Fruit fly (Drosophila melanogaster): ENCODE data around the gene Nup205.

The Nup205 gene

DNA sequence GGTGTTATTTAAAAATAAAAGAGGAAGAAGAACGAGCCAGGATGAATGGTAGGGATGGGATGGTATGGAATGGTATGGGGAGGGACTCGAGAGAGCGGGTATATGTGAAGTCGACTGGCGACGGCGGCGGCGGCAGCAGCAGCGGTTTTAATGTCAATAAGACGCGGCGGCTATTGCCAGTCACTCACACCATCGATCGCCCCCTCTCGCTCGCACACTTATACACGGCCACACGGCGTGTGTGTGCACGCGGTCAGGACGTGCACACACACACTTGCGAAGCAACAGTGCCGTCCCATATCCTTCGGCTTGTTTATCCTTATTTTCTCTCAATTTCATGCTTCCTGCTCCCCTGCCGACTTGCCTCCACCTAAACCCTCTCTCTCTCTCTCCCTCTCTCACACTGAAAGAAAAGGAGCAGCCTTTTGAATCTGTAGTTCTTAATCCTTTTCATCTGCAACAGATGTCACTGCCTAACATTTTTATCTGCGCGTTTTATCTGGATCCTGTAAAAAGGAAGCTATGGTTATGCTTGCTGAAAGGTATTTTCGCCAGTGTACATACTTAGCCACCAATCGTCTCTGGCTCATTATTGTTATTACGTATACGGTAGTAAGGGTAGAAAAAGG, 37.2 kb downstream of the Nup205 start (continued):
- peak; percentile 78 for TF ChIP-seq Fer3 (tag; optimal IDR thresholded peaks at IDR 0.05)
- peak; percentile 66 for TF ChIP-seq CG13123 (GFP tag; optimal IDR thresholded peaks at IDR 0.05)
- peak; percentile 85 for TF ChIP-seq Mad (GFP tag; optimal IDR thresholded peaks at IDR 0.05)
- no peak for TF ChIP-seq hkb (optimal IDR thresholded peaks at IDR 0.05)
- peak; percentile 75; the same call in 1 of the 2 replicates for TF ChIP-seq hkb (GFP tag; IDR thresholded peaks at IDR 0.05)
- no peak for TF ChIP-seq CG10565 (GFP tag; optimal IDR thresholded peaks at IDR 0.05)
- TF ChIP-seq BEAF-32 (GFP tag; optimal IDR thresholded peaks at IDR 0.05) = no peak
- peak; percentile 85 for TF ChIP-seq Mrtf (GFP tag; IDR thresholded peaks at IDR 0.05)
- peak; percentile 42 for TF ChIP-seq CG6654 (GFP tag; optimal IDR thresholded peaks at IDR 0.05)
- TF ChIP-seq CG1529 (GFP tag; optimal IDR thresholded peaks at IDR 0.05) = peak; percentile 60
- peak; percentile 85 for TF ChIP-seq gro (GFP tag; optimal IDR thresholded peaks at IDR 0.05)
- TF ChIP-seq Side (GFP tag; optimal IDR thresholded peaks at IDR 0.05) = peak; percentile 89
- TF ChIP-seq Awh (GFP tag; IDR thresholded peaks at IDR 0.05) = peak; percentile 79
- peak; percentile 33 for TF ChIP-seq cg (GFP tag; optimal IDR thresholded peaks at IDR 0.05)
- TF ChIP-seq CG17361 (GFP tag; IDR thresholded peaks at IDR 0.05) = peak; percentile 81
- TF ChIP-seq maf-S (GFP tag; optimal IDR thresholded peaks at IDR 0.05) = peak; percentile 87
- TF ChIP-seq CG31224 (GFP tag; IDR thresholded peaks at IDR 0.05) = peak; percentile 73
- TF ChIP-seq CG6813 (GFP tag; optimal IDR thresholded peaks at IDR 0.05) = peak; percentile 79
- no peak for TF ChIP-seq CTCF (GFP tag; optimal IDR thresholded peaks at IDR 0.05)
- peak; percentile 43 for TF ChIP-seq CG3838 (GFP tag; optimal IDR thresholded peaks at IDR 0.05)
- TF ChIP-seq CG2116 (GFP tag; optimal IDR thresholded peaks at IDR 0.05) = peak; percentile 52
- no peak for TF ChIP-seq ato (GFP tag; IDR thresholded peaks at IDR 0.05; ENCODE audit: partially characterized antibody)
- peak; percentile 33 for TF ChIP-seq Hmx (GFP tag; optimal IDR thresholded peaks at IDR 0.05)
- TF ChIP-seq CG11695 (GFP tag; IDR thresholded peaks at IDR 0.05) = peak; percentile 55; the same call in 1 of the 3 replicates
- peak; percentile 87 for TF ChIP-seq CG17328 (GFP tag; IDR thresholded peaks at IDR 0.05)
- peak; percentile 88 for TF ChIP-seq CG14014 (GFP tag; IDR thresholded peaks at IDR 0.05)
- no peak for TF ChIP-seq lov (optimal IDR thresholded peaks at IDR 0.05)
- peak; percentile 78; the same call in 2 of the 3 replicates for TF ChIP-seq lov (GFP tag; IDR thresholded peaks at IDR 0.05)
- TF ChIP-seq Jarid2 (GFP tag; optimal IDR thresholded peaks at IDR 0.05) = peak; percentile 14
- peak; percentile 83 for TF ChIP-seq lmd (GFP tag; IDR thresholded peaks at IDR 0.05)
- peak; percentile 95 for TF ChIP-seq Antp (GFP tag; optimal IDR thresholded peaks at IDR 0.05)
- peak; percentile 55 for TF ChIP-seq cato (GFP tag; optimal IDR thresholded peaks at IDR 0.05; ENCODE audit: borderline replicate concordance)
- peak; percentile 61 for TF ChIP-seq trem (tag; optimal IDR thresholded peaks at IDR 0.05)
- peak; percentile 59 for TF ChIP-seq CG11696 (GFP tag; IDR thresholded peaks at IDR 0.05)
- TF ChIP-seq gfzf (GFP tag; optimal IDR thresholded peaks at IDR 0.05) = no peak
- peak; percentile 88 for TF ChIP-seq Xrp1 (GFP tag; IDR thresholded peaks at IDR 0.05)
- no peak for TF ChIP-seq pfk (GFP tag; optimal IDR thresholded peaks at IDR 0.05)
- TF ChIP-seq vvl (GFP tag; IDR thresholded peaks at IDR 0.05) = peak; percentile 85
- peak; percentile 89 for TF ChIP-seq fd102C (GFP tag; optimal IDR thresholded peaks at IDR 0.05)
- peak; percentile 62 for TF ChIP-seq CG34376 (GFP tag; optimal IDR thresholded peaks at IDR 0.05)
- peak; percentile 86 for TF ChIP-seq her (GFP tag; optimal IDR thresholded peaks at IDR 0.05)
- TF ChIP-seq CG11398 (GFP tag; optimal IDR thresholded peaks at IDR 0.05) = peak; percentile 83
- no peak for TF ChIP-seq chinmo (GFP tag; IDR thresholded peaks at IDR 0.05; ENCODE audit: partially characterized antibody)
- peak; percentile 88 for TF ChIP-seq ind (GFP tag; optimal IDR thresholded peaks at IDR 0.05)
- peak; percentile 82 for TF ChIP-seq CG12155 (GFP tag; optimal IDR thresholded peaks at IDR 0.05)
- peak; percentile 85 for TF ChIP-seq HLH3B (GFP tag; IDR thresholded peaks at IDR 0.05)
- peak; percentile 80 for TF ChIP-seq CG10267 (tag; optimal IDR thresholded peaks at IDR 0.05)
- peak; percentile 88 for TF ChIP-seq Hmr (GFP tag; optimal IDR thresholded peaks at IDR 0.05)
- TF ChIP-seq CG9215 (GFP tag; IDR thresholded peaks at IDR 0.05) = peak; percentile 75
- TF ChIP-seq CG5953 (GFP tag; IDR thresholded peaks at IDR 0.05) = peak; percentile 39; the same call in 1 of the 2 replicates
- peak; percentile 42 for TF ChIP-seq CG18011 (GFP tag; optimal IDR thresholded peaks at IDR 0.05)

Measured in whole organism, embryonic.